Worm (Caenorhabditis elegans): ENCODE measurements around the gene F54F7.10.

Gene F54F7.10

ce11 chrX:11856214-11856613, 7.2 kb upstream of the F54F7.10 start:
- TF ChIP-seq tbx-11 (GFP tag; IDR thresholded peaks at IDR 0.05), result no peak
- no peak for TF ChIP-seq ama-1 (optimal IDR thresholded peaks at IDR 0.05)
- no peak for TF ChIP-seq tbx-37 (GFP tag; conservative IDR thresholded peaks at IDR 0.05)

ce11 chrX:11857178-11857577, 6.2 kb upstream of the F54F7.10 start, which contains the start of gene mes-1:
mes-1 (plus strand) TSS chrX:11857478.
- TF ChIP-seq F13C5.2 (tag; optimal IDR thresholded peaks at IDR 0.05) (no peak), hnd-1 (tag; optimal IDR thresholded peaks at IDR 0.05) (no peak), ceh-36 (tag; optimal IDR thresholded peaks at IDR 0.05) (no peak), aly-1 (tag; optimal IDR thresholded peaks at IDR 0.05) (no peak), ets-7 (tag; optimal IDR thresholded peaks at IDR 0.05) (no peak), hmg-4 (GFP tag; optimal IDR thresholded peaks at IDR 0.05) (no peak), pes-1 (GFP tag; IDR thresholded peaks at IDR 0.05) (no peak), flt-1 (GFP tag; IDR thresholded peaks at IDR 0.05) (no peak), ceh-13 (GFP tag; optimal IDR thresholded peaks at IDR 0.05) (no peak), scrt-1 (GFP tag; IDR thresholded peaks at IDR 0.05) (no peak), tra-4 (tag; optimal IDR thresholded peaks at IDR 0.05) (no peak), sea-1 (GFP tag; conservative IDR thresholded peaks at IDR 0.05) (no peak), tbx-37 (GFP tag; conservative IDR thresholded peaks at IDR 0.05) (no peak), hmbx-1 (tag; optimal IDR thresholded peaks at IDR 0.05) (no peak), ama-1 (optimal IDR thresholded peaks at IDR 0.05) (no peak), B0310.2 (tag; optimal IDR thresholded peaks at IDR 0.05) (no peak), tbx-11 (GFP tag; IDR thresholded peaks at IDR 0.05) (no peak)

- TF ChIP-seq ceh-36 (tag; optimal IDR thresholded peaks at IDR 0.05) (no peak), F13C5.2 (tag; optimal IDR thresholded peaks at IDR 0.05) (no peak), flt-1 (GFP tag; IDR thresholded peaks at IDR 0.05) (no peak), ceh-13 (GFP tag; optimal IDR thresholded peaks at IDR 0.05) (no peak), hmg-4 (GFP tag; optimal IDR thresholded peaks at IDR 0.05) (no peak), pes-1 (GFP tag; IDR thresholded peaks at IDR 0.05) (no peak), ets-7 (tag; optimal IDR thresholded peaks at IDR 0.05) (no peak), hmbx-1 (tag; optimal IDR thresholded peaks at IDR 0.05) (no peak), aly-1 (tag; optimal IDR thresholded peaks at IDR 0.05) (no peak), scrt-1 (GFP tag; IDR thresholded peaks at IDR 0.05) (no peak), tbx-11 (GFP tag; IDR thresholded peaks at IDR 0.05) (no peak), ama-1 (optimal IDR thresholded peaks at IDR 0.05) (no peak), sea-1 (GFP tag; conservative IDR thresholded peaks at IDR 0.05) (no peak), tbx-37 (GFP tag; conservative IDR thresholded peaks at IDR 0.05) (no peak), hnd-1 (tag; optimal IDR thresholded peaks at IDR 0.05) (no peak)
Measured at ce11 chrX:11865083-11865482, 1.7 kb downstream of the F54F7.10 start, which contains the start of gene F54F7.6. F54F7.6 (plus strand) TSS chrX:11865383.

- TF ChIP-seq hmbx-1 (tag; optimal IDR thresholded peaks at IDR 0.05), result no peak
- TF ChIP-seq pes-1 (GFP tag; IDR thresholded peaks at IDR 0.05), result no peak
- no peak for TF ChIP-seq tra-4 (tag; optimal IDR thresholded peaks at IDR 0.05)
- TF ChIP-seq aly-1 (tag; optimal IDR thresholded peaks at IDR 0.05), result no peak
- TF ChIP-seq sea-1 (GFP tag; conservative IDR thresholded peaks at IDR 0.05), result no peak
- no peak for TF ChIP-seq scrt-1 (GFP tag; IDR thresholded peaks at IDR 0.05)
- TF ChIP-seq ets-7 (tag; optimal IDR thresholded peaks at IDR 0.05), result no peak
- TF ChIP-seq flt-1 (GFP tag; IDR thresholded peaks at IDR 0.05), result no peak
Measured at ce11 chrX:11869260-11869659, 5.9 kb downstream of the F54F7.10 start, which contains the start of gene dot-1.2. dot-1.2 (minus strand) TSS chrX:11869360.

ce11 chrX:11870393-11870792, 7.0 kb downstream of the F54F7.10 start:
- no peak for TF ChIP-seq aly-1 (tag; optimal IDR thresholded peaks at IDR 0.05)
- TF ChIP-seq ceh-13 (GFP tag; optimal IDR thresholded peaks at IDR 0.05), result no peak
- no peak for TF ChIP-seq hmbx-1 (tag; optimal IDR thresholded peaks at IDR 0.05)
- no peak for TF ChIP-seq tbx-37 (GFP tag; conservative IDR thresholded peaks at IDR 0.05)
- no peak for TF ChIP-seq ama-1 (optimal IDR thresholded peaks at IDR 0.05)
- no peak for TF ChIP-seq hnd-1 (tag; optimal IDR thresholded peaks at IDR 0.05)
- no peak for TF ChIP-seq tbx-11 (GFP tag; IDR thresholded peaks at IDR 0.05)
- TF ChIP-seq tra-4 (tag; optimal IDR thresholded peaks at IDR 0.05), result no peak
- peak; percentile 60 for TF ChIP-seq ets-7 (tag; optimal IDR thresholded peaks at IDR 0.05)

ce11 chrX:11872210-11872609, 8.8 kb downstream of the F54F7.10 start:
- TF ChIP-seq tbx-37 (GFP tag; conservative IDR thresholded peaks at IDR 0.05) (no peak), scrt-1 (GFP tag; IDR thresholded peaks at IDR 0.05) (0 out of 2 replicates have a peak, but pooled peaks have one; percentile 16)

- TF ChIP-seq tra-4 (tag; optimal IDR thresholded peaks at IDR 0.05) (no peak), ceh-36 (tag; optimal IDR thresholded peaks at IDR 0.05) (no peak), hnd-1 (tag; optimal IDR thresholded peaks at IDR 0.05) (no peak), F13C5.2 (tag; optimal IDR thresholded peaks at IDR 0.05) (no peak), sea-1 (GFP tag; conservative IDR thresholded peaks at IDR 0.05) (no peak), hmg-4 (GFP tag; optimal IDR thresholded peaks at IDR 0.05) (no peak), scrt-1 (GFP tag; IDR thresholded peaks at IDR 0.05) (no peak), hmbx-1 (tag; optimal IDR thresholded peaks at IDR 0.05) (no peak), pes-1 (GFP tag; IDR thresholded peaks at IDR 0.05) (no peak), flt-1 (GFP tag; IDR thresholded peaks at IDR 0.05) (no peak)
Measured at ce11 chrX:11875260-11875659, 11.9 kb downstream of the F54F7.10 start, which contains the start of gene Y62H9A.1. Y62H9A.1 (plus strand) TSS chrX:11875541.

ce11 chrX:11878109-11878508, 14.7 kb downstream of the F54F7.10 start, which contains the start of gene Y62H9A.2:
Y62H9A.2 (minus strand) TSS chrX:11878209.
- TF ChIP-seq tbx-11 (GFP tag; IDR thresholded peaks at IDR 0.05), result no peak
- no peak for TF ChIP-seq F13C5.2 (tag; optimal IDR thresholded peaks at IDR 0.05)
- TF ChIP-seq tra-4 (tag; optimal IDR thresholded peaks at IDR 0.05), result no peak
- TF ChIP-seq hmg-4 (GFP tag; optimal IDR thresholded peaks at IDR 0.05), result no peak
- no peak for TF ChIP-seq tbx-37 (GFP tag; conservative IDR thresholded peaks at IDR 0.05)
- no peak for TF ChIP-seq ama-1 (optimal IDR thresholded peaks at IDR 0.05)
- no peak for TF ChIP-seq ceh-13 (GFP tag; optimal IDR thresholded peaks at IDR 0.05)
- no peak for TF ChIP-seq hmbx-1 (tag; optimal IDR thresholded peaks at IDR 0.05)
- TF ChIP-seq ceh-36 (tag; optimal IDR thresholded peaks at IDR 0.05), result no peak
- no peak for TF ChIP-seq B0310.2 (tag; optimal IDR thresholded peaks at IDR 0.05)

All from whole organism, early embryonic.